Worm (Caenorhabditis elegans): Measurements from ENCODE around the gene elks-1.
"Not testable (repeated sequence)": the region's sequence is repeated elsewhere in the genome, so short reads cannot be mapped to it uniquely, and the experiment has no call there.

DNA sequence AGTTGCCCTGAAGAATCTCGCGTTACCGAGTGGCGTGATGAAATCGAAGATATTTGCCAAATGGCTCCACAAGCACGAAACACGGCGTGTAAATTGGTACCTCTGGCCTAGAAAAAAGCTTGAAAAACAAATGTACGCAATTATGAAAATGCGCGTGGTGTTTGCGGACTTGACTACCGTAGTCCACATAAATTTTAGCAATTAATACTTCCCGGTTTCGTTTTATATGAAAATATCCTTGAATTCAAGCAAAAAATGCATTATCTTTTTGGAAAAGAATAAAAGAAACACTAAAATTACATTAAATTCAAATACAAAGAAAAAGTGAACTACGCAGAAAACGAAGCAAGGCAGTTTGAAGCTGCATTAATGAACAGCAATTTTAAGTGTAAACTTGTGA is 35.7 kb downstream of the elks-1 start:
- TF ChIP-seq fkh-10 (GFP tag; optimal IDR thresholded peaks at IDR 0.05); unc-130 (GFP tag; optimal IDR thresholded peaks at IDR 0.05); zfp-3 (GFP tag; conservative IDR thresholded peaks at IDR 0.05); egl-43 (GFP tag; IDR thresholded peaks at IDR 0.05); unc-39 (tag; optimal IDR thresholded peaks at IDR 0.05); snpc-4 (tag; optimal IDR thresholded peaks at IDR 0.05); nhr-11 (tag; optimal IDR thresholded peaks at IDR 0.05); daf-12 (tag; optimal IDR thresholded peaks at IDR 0.05); ama-1 (optimal IDR thresholded peaks at IDR 0.05); unc-62 (GFP tag; optimal IDR thresholded peaks at IDR 0.05 in 1 of 2); unc-62 (tag; optimal IDR thresholded peaks at IDR 0.05): not testable (repeated sequence)

Measured in whole organism, L4 larva.